Worm (Caenorhabditis elegans): Measurements from ENCODE around the gene F29A7.4.

The F29A7.4 gene

ce11 chrII:2800550-2801233 is 50.9 kb downstream of the F29A7.4 start, which contains the start of gene nhr-119 (continued):
- no peak for TF ChIP-seq cebp-1 (GFP tag; IDR thresholded peaks at IDR 0.05)
- TF ChIP-seq cebp-1 (tag; optimal IDR thresholded peaks at IDR 0.05) = peak; percentile 42
- no peak for TF ChIP-seq F37B4.10 (GFP tag; IDR thresholded peaks at IDR 0.05)
- no peak for TF ChIP-seq K11D2.4 (GFP tag; IDR thresholded peaks at IDR 0.05)
- TF ChIP-seq ztf-6 (GFP tag; IDR thresholded peaks at IDR 0.05) = no peak
- no peak for TF ChIP-seq Y53G8AR.9 (GFP tag; conservative IDR thresholded peaks at IDR 0.05)
- no peak for TF ChIP-seq F39B2.1 (GFP tag; IDR thresholded peaks at IDR 0.05)
- no peak for TF ChIP-seq ceh-79 (tag; optimal IDR thresholded peaks at IDR 0.05)
- no peak for TF ChIP-seq madf-6 (GFP tag; IDR thresholded peaks at IDR 0.05)
- peak; percentile 5 for TF ChIP-seq chd-7 (tag; optimal IDR thresholded peaks at IDR 0.05)
- 0 out of 2 replicates have a peak, but pooled peaks have one; percentile 24 for TF ChIP-seq nfyb-1 (GFP tag; IDR thresholded peaks at IDR 0.05)
- no peak for TF ChIP-seq snpc-1.3 (tag; optimal IDR thresholded peaks at IDR 0.05; ENCODE audit: insufficient read depth)
- TF ChIP-seq atf-7 (tag; optimal IDR thresholded peaks at IDR 0.05) = peak; percentile 23
- no peak for TF ChIP-seq attf-6 (GFP tag; IDR thresholded peaks at IDR 0.05)
- peak; percentile 15 for TF ChIP-seq tbp1 (GFP tag; optimal IDR thresholded peaks at IDR 0.05)
- TF ChIP-seq lsy-27 (tag; optimal IDR thresholded peaks at IDR 0.05; ENCODE audit: borderline replicate concordance, insufficient read depth) = no peak
- TF ChIP-seq F55B11.4 (tag; optimal IDR thresholded peaks at IDR 0.05; ENCODE audit: borderline replicate concordance, insufficient read depth) = no peak
- no peak for TF ChIP-seq egl-44 (GFP tag; IDR thresholded peaks at IDR 0.05)
- TF ChIP-seq repo-1 (tag; optimal IDR thresholded peaks at IDR 0.05) = no peak
- TF ChIP-seq ceh-91 (GFP tag; IDR thresholded peaks at IDR 0.05) = no peak
- no peak for TF ChIP-seq bed-1 (GFP tag; IDR thresholded peaks at IDR 0.05)
- no peak for TF ChIP-seq ceh-40 (GFP tag; IDR thresholded peaks at IDR 0.05)
- peak in 1 of 3 experiments; percentile 41 for TF ChIP-seq lin-35 (GFP tag; optimal IDR thresholded peaks at IDR 0.05)
- TF ChIP-seq cebp-2 (GFP tag; IDR thresholded peaks at IDR 0.05) = no peak
- TF ChIP-seq mxl-1 (tag; optimal IDR thresholded peaks at IDR 0.05) = no peak
- TF ChIP-seq F49E8.2 (tag; optimal IDR thresholded peaks at IDR 0.05; ENCODE audit: insufficient read depth) = no peak
- no peak for TF ChIP-seq aptf-3 (GFP tag; IDR thresholded peaks at IDR 0.05)
- no peak for TF ChIP-seq dpl-1 (GFP tag; optimal IDR thresholded peaks at IDR 0.05)
- no peak for TF ChIP-seq nhr-27 (tag; optimal IDR thresholded peaks at IDR 0.05)
- no peak for TF ChIP-seq nhr-179 (tag; optimal IDR thresholded peaks at IDR 0.05)
- no peak for TF ChIP-seq die-1 (tag; optimal IDR thresholded peaks at IDR 0.05)
- TF ChIP-seq gei-17 (GFP tag; optimal IDR thresholded peaks at IDR 0.05) = no peak
- TF ChIP-seq Y67H2A.10 (GFP tag; conservative IDR thresholded peaks at IDR 0.05) = no peak
- TF ChIP-seq F57C9.4 (tag; optimal IDR thresholded peaks at IDR 0.05) = no peak
- TF ChIP-seq lin-40 (tag; optimal IDR thresholded peaks at IDR 0.05) = peak; percentile 75
- no peak for TF ChIP-seq rcor-1 (GFP tag; IDR thresholded peaks at IDR 0.05)
- TF ChIP-seq dox-1 (GFP tag; IDR thresholded peaks at IDR 0.05) = peak; percentile 48; the same call in 1 of the 2 replicates
- TF ChIP-seq Y53F4B.3 (GFP tag; IDR thresholded peaks at IDR 0.05) = no peak
- TF ChIP-seq hmg-1.2 (GFP tag; IDR thresholded peaks at IDR 0.05) = peak; percentile 82
- TF ChIP-seq T26A5.8 (tag; optimal IDR thresholded peaks at IDR 0.05) = no peak
- no peak for TF ChIP-seq rpc-1 (optimal IDR thresholded peaks at IDR 0.05)
- TF ChIP-seq rpc-1 (tag; optimal IDR thresholded peaks at IDR 0.05) = no peak
- TF ChIP-seq madf-3 (GFP tag; IDR thresholded peaks at IDR 0.05) = no peak
- TF ChIP-seq ztf-26 (tag; optimal IDR thresholded peaks at IDR 0.05) = peak; percentile 61
- TF ChIP-seq Y56A3A.18 (GFP tag; IDR thresholded peaks at IDR 0.05) = no peak
- TF ChIP-seq Y95B8A.8 (GFP tag; IDR thresholded peaks at IDR 0.05) = no peak
- TF ChIP-seq lsl-1 (GFP tag; optimal IDR thresholded peaks at IDR 0.05) = no peak

Measured in whole organism, young adult.